Worm (Caenorhabditis elegans): Measurements from ENCODE around the gene him-4.

DNA sequence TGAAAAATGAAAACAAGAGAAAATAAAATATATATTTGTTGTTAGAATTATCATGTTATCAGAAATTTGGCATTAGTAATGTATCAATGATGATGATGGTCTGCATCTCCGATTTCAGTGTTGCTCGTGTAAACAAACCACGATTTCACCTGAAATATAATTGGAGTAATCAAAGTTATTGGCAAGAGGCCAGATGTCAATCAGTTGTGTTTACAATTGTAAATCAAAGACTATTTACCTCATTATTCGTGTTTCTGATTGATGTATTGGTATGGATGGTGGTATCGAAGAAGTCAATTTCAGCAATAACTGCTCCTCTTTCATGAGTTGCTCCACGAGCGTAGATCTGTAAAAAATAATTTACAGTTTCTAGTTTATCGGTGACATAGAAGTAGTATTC lies 41.4 kb upstream of the him-4 start:
- TF ChIP-seq lin-11 (tag; optimal IDR thresholded peaks at IDR 0.05) (no peak), ztf-4 (tag; optimal IDR thresholded peaks at IDR 0.05) (no peak), ZK546.5 (tag; optimal IDR thresholded peaks at IDR 0.05) (no peak), ama-1 (optimal IDR thresholded peaks at IDR 0.05) (no peak), nhr-11 (tag; optimal IDR thresholded peaks at IDR 0.05) (no peak), F13H6.1 (tag; optimal IDR thresholded peaks at IDR 0.05) (no peak), nhr-237 (tag; optimal IDR thresholded peaks at IDR 0.05) (no peak), mbf-1 (tag; optimal IDR thresholded peaks at IDR 0.05) (no peak), lin-39 (tag; optimal IDR thresholded peaks at IDR 0.05) (no peak), Y55F3AM.14 (GFP tag; optimal IDR thresholded peaks at IDR 0.05) (no peak), skn-1 (tag; optimal IDR thresholded peaks at IDR 0.05) (no peak)
